Worm (Caenorhabditis elegans) whole organism, midembryonic: ENCODE data around the gene K09C4.2.

Experiments used
- med-1 ChIP-seq: sonication (generic microtip); optimal IDR thresholded peaks from 2 replicates; lab custom pipeline; 2017; ENCODE audit warnings: missing genetic modification characterization, mild to moderate bottlenecking, missing compliant biosample characterization, antibody characterized with exemption, missing genetic modification reagents; ENCODE audit not compliant: insufficient read depth
- tab-1 ChIP-seq: fragments of 200-800 bp; sonication (Bioruptor generic); IDR thresholded peaks from 2 replicates; pipeline ENCODE4 v1.3.6; 2022; ENCODE audit warnings: missing genetic modification characterization, missing compliant biosample characterization

- no peak for TF ChIP-seq tab-1
- no peak for TF ChIP-seq med-1
These were observed 14.0 kb upstream of the K09C4.2 start, which contains the start of gene K09C4.5 for ce11 chrX:3282306-3282705.
